Worm (Caenorhabditis elegans): ENCODE results near the gene swsn-3.

ce11 chrIII:2733606-2734183 is 34.8 kb downstream of the swsn-3 start, which contains the start of gene Y71H2AM.12:
- TF ChIP-seq zag-1 (tag; optimal IDR thresholded peaks at IDR 0.05), result no peak
- TF ChIP-seq arid-1 (GFP tag; conservative IDR thresholded peaks at IDR 0.05), result no peak
